Fruit fly (Drosophila melanogaster) S2 (cell line): ENCODE data around the gene Gr93a.

Experiments used
- CG8478 ChIP-seq: fragments of >200 bp; optimal IDR thresholded peaks from 2 replicates; lab custom pipeline; 2018
- CTCF ChIP-seq, 2 experiments: fragments of >200 bp; optimal IDR thresholded peaks; 2 replicates each; lab custom pipeline; 2018

Gene Gr93a

dm6 chr3R:21828040-21828526 is 4.2 kb upstream of the Gr93a start:
- TF ChIP-seq CG8478 (lab: Kevin White, UChicago), result no peak
- no peak for TF ChIP-seq CTCF (optimal IDR thresholded peaks at IDR 0.05; lab: Kevin White, UChicago)

DNA sequence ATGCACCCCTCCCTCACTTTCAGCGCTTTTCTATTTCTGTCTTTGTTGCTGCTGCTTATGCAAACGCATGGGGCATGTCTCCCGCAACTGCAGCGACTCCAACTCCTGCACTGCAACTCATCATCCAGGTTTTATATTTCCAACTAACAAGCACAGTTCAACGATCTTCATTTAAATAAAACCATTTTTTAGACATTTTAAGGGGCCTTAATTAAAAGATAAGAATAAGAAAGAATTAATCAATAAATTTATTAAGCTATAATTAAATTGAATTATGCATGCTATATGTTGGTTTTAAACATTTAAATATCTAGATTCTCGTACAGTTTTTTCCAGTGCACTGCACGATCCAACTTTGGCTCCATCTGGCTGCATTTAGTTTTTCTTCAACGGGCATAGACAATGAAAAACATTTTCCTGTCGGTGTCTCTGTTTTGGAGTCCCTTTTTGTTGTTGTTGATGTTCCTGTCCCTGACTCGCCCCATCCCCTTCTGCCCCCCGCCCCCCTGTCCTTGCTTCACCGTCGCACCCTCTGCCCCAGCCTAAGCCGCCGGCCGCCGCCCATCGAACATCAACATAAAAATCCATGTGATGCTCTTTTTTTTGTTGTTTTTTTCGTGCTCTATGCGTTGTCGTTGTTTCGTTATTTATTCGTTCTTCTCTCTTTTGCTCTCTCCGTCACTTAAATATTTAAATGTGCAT is 3.4 kb upstream of the Gr93a start:
- no peak for TF ChIP-seq CTCF (optimal IDR thresholded peaks at IDR 0.05; lab: Kevin White, UChicago)
- TF ChIP-seq CG8478 (lab: Kevin White, UChicago), result no peak

DNA sequence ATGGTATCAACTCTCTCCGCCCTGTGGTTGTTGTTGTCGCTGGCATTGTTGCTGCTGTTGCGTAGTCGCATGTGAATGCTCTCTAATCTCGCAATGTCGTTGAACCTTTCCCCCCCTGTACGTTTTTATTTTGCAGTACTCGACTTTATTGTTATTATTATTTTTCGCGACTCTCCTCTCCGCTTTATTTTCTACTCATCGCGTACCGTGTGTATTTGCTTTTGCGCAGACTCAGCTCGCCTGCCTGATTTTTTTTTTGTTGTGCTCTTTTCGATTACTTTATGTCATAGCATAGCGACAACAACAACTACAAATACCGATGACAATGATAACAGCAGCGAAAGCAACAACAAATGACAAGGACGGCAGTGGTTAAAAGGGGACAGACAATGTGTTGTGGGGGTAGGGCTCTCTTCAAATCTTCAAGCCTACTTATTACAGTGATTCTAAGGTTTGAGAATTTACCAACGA is 2.8 kb upstream of the Gr93a start:
- no peak for TF ChIP-seq CG8478 (lab: Kevin White, UChicago)
- no peak for TF ChIP-seq CTCF (optimal IDR thresholded peaks at IDR 0.05; lab: Kevin White, UChicago)

DNA sequence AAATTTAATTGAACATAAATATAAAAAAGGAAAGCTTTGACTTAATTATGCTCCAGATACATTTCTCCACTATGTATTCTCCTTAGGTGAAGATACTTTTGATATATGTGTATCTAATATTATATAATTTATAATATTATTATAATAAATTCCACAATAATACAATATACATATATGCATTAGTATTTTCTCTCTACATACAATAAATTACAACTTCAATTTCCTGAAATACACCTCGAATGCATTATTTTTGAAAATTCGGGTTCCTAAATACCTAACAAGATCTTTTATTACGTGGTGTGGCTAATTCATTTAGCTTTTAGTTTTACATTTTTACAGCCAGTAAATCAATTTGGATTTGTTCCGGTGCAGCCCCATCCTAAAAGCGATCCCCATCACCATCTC is 2.0 kb upstream of the Gr93a start:
- TF ChIP-seq CG8478 (lab: Kevin White, UChicago) (no peak), CTCF (optimal IDR thresholded peaks at IDR 0.05; lab: Kevin White, UChicago) (no peak)

DNA sequence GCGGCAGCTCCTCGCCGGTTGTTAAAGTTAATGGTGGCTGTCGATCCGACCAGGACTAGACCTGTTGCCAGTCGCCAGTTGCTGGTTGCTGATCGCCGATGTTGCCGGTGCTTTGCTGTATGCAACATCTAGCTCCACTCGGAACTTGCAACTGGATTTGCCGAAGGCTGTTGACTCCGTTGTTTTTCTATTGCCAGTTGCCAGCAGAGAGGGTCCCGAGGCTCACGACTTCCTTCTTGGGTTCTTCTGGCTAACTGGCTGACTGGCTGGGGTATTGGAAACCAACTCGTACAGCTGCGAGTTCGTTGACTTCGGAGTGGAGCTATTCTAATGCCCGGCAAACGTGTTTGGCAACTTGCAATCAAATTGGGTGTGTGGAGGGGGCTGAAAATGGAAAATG is 1.3 kb upstream of the Gr93a start:
- TF ChIP-seq CG8478 (lab: Kevin White, UChicago) (no peak), CTCF (optimal IDR thresholded peaks at IDR 0.05; lab: Kevin White, UChicago) (no peak)

dm6 chr3R:21834234-21835070 is 2.1 kb downstream of the Gr93a start:
- no peak for TF ChIP-seq CTCF (optimal IDR thresholded peaks at IDR 0.05; lab: Kevin White, UChicago)
- TF ChIP-seq CG8478 (lab: Kevin White, UChicago), result no peak

dm6 chr3R:21835388-21836200 is 3.3 kb downstream of the Gr93a start:
- TF ChIP-seq CTCF (optimal IDR thresholded peaks at IDR 0.05; lab: Kevin White, UChicago), result no peak
- TF ChIP-seq CG8478 (lab: Kevin White, UChicago), result no peak

DNA sequence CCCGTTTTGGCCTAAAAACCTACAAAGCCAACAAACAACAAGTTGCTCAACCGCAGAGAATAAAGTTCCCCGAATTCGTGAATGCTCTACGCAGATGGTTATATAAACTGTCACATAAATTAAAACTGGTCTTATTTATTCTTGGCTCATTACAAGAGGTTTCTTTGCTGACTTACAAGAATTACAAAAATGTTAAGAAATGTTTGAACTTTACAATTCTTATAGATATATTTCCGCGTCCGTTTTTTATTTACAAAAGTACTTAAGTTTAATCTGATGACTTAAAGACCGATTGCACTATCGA is 3.9 kb downstream of the Gr93a start:
- no peak for TF ChIP-seq CTCF (optimal IDR thresholded peaks at IDR 0.05; lab: Kevin White, UChicago)
- TF ChIP-seq CG8478 (lab: Kevin White, UChicago), result no peak

DNA sequence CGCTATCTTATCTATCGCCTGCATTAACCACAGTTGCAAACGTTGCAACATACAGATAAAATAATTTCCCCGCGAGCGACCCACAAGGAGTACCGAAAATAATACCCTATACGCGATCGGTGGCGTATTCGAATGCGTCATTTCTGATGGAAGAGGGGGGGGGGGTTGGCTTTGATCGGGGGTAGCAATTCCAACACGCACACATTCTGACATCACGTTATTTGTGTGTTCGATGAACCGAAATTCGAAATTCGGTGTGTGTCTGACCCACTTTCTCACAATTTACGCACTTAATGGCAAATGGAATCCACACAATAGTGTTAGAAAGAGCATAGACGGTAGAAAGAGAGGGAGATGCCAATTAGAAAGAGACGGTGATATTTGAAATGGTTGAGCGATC is 4.3 kb downstream of the Gr93a start:
- TF ChIP-seq CG8478 (lab: Kevin White, UChicago) (no peak), CTCF (optimal IDR thresholded peaks at IDR 0.05; lab: Kevin White, UChicago) (no peak)

DNA sequence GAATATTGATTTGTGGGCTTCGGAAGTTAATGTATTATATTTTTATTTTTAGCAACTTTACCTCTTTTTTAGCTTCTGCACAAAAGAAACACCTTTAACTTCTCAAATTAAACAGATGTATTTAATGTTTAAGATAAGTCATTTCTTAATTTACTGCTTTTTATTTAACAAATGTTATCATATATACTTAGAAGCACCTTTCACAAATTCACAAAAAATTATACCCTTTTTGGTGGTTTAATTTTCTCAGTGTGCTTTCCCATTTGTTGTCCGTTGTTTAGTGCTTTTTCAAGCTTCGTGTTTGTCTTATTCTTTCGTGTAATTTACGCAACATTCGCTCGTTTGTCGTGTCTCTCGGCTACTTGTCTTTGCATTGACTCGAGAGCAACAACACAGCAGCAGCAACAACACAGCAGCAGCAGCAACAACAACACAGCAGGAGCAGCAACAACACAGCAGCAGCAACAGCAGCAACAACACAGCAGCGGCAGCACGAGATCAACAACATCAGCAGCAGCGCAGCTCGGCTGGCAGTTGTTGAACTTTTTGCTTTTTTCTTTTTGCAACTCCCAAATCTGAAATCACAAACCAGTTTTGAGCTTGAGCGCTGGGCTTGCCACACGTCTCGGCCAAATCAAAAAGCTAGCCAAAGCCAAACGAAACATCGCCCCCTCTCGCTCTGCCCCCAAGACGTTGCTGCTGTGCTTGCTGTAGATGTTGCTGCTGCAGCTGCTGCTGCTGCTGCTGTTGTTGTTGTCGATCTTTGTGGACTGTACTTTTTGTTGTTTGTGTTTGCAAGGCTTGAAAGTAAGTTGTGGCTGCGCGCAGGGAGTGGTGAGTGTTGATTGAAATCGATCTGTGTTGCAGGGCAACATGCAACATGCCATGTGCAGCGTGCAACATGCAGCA is 5.0 kb downstream of the Gr93a start:
- TF ChIP-seq CTCF (optimal IDR thresholded peaks at IDR 0.05; lab: Kevin White, UChicago) (no peak), CG8478 (lab: Kevin White, UChicago) (no peak)

DNA sequence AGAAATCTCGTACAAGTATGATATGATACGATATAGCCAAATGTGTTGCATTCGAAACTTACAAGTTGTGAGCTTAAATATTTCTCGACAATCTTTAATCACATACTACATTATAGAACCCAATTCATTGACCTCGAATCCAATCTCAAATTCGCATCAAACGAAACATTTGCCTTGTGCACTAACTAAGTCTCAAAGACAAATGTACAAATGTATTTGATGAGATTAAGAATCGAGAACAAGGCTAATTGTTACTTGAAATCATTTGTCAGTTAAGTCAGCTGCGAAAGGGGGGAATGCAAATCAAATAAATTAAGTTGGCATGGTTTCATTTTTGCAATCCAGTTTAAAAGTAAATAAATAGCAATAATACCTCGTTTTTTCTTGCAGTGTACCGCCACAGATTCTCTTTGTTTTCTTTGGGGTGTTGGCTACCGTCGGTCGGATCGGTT is 6.2 kb downstream of the Gr93a start:
- no peak for TF ChIP-seq CG8478 (lab: Kevin White, UChicago)
- no peak for TF ChIP-seq CTCF (optimal IDR thresholded peaks at IDR 0.05; lab: Kevin White, UChicago)

DNA sequence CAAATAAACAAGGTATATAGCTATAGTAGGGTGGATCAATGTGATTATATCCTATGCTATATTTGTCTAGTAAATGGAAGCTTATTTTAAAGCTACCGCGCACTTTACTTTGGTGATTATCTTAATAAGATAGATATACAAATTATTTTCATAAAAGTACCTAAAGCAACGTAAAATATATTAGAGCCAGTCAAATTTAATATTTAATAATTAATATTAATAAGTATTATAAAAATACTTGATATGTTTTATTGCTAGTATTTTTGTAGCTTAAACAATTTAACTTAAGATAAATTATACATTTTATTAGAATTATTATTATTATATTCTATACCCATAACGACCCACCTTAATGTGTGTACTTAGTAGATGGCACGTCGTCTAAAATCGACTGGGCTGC is 7.3 kb downstream of the Gr93a start:
- TF ChIP-seq CTCF (optimal IDR thresholded peaks at IDR 0.05; lab: Kevin White, UChicago), result no peak
- TF ChIP-seq CG8478 (lab: Kevin White, UChicago), result no peak

- TF ChIP-seq CTCF (optimal IDR thresholded peaks at IDR 0.05; lab: Kevin White, UChicago) (no peak), CG8478 (lab: Kevin White, UChicago) (no peak)
Measured at dm6 chr3R:21840432-21840831, 8.1 kb downstream of the Gr93a start.
